Worm (Caenorhabditis elegans) whole organism, L4/young adult: Measurements from ENCODE around the gene C39D10.11.

Experiments used
- W03F9.2 ChIP-seq: fragments of 150-350 bp; optimal IDR thresholded peaks from 2 replicates; lab custom pipeline; 2014; ENCODE audit warnings: missing biosample characterization, missing genetic modification characterization
- dao-5 ChIP-seq: sonication (generic microtip); optimal IDR thresholded peaks from 2 replicates; lab custom pipeline; 2016; ENCODE audit warnings: missing genotype, missing genetic modification characterization, moderate library complexity, missing compliant biosample characterization
- him-1 ChIP-seq: sonication (generic microtip); optimal IDR thresholded peaks from 2 replicates; lab custom pipeline; 2016; ENCODE audit warnings: missing genotype, missing genetic modification reagents, missing genetic modification characterization, missing compliant biosample characterization

The C39D10.11 gene

DNA sequence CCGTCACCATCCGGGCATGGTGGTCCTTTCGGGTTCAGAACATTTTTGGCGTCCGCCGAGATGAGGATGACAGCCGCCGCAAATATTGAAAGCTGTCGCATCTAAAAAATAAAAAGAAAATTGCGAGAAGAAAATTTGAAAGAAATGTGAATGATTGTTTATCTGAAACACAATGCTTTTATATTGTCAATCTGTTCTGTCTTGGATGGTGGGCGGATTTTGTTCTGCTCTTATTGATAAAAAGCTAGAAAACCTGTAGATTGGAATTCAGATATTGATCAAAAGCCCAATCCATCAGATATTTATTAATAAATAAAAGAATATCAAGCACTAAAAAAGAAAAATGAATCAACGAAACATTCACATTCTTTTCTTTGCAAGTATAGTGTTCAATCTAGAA, 10.8 kb downstream of the C39D10.11 start, which contains the start of gene C39D10.7:
C39D10.7 (minus strand) TSS at position 101 of the 400 bp plus-strand sequence.
- TF ChIP-seq dao-5 (no peak), W03F9.2 (no peak), him-1 (tag; lab: Kevin White, UChicago) (no peak)

DNA sequence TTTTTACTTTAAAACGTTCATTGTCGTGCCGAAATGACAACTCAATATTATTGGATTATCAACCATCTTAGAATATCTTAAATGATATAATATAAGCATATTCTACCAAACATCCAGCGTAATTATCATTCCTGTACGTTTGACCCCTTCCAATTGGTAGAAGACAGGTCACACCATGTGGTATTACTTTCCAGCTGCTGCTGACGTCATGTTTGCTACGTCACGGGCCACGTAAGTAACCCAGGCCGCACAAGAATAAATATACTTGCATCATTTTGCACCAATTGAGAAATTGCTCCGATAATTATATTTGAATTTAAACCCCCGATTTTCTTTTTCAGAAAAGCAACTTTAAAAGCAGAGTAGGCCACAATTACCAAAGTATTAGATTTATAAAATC, 12.5 kb downstream of the C39D10.11 start:
- no peak for TF ChIP-seq him-1 (tag; lab: Kevin White, UChicago)
- no peak for TF ChIP-seq dao-5
- no peak for TF ChIP-seq W03F9.2

DNA sequence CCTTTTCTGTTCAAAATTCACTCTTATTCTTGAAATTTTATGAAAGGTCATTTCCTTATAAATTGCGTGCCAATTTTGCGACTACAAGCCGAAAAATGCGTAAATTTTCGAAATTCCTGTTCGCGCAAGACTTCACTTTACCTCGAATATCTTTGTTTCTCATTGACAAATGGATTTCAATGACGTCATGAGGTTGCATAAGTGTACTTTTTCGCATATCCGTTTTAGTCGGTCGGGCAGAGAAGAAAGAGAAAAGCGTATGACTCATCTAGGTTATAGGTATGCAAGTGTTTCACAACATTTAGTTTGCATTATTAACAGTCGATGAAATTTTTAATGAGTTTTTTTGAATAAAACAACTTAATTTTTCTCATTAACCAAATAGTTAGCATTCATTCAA, 13.0 kb downstream of the C39D10.11 start:
- no peak for TF ChIP-seq W03F9.2
- no peak for TF ChIP-seq dao-5
- no peak for TF ChIP-seq him-1 (tag; lab: Kevin White, UChicago)

DNA sequence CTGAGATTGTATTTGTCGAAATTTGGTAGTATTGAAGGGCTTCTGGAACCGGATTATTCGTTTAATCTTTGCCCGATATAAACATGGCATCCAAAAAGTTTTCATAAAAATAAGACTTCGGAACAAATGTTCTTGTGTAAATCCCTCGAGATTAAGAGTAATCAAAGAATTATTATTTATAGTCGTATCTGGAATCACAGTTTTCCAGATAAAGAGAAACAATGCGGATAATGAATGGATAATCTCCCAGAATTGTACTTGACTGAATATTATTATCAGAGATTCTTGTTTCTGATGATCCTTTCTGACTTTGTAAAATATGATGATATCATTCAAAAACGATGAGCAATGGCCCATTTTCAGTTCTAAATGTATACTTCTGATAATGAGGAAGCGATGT, 18.1 kb downstream of the C39D10.11 start:
- TF ChIP-seq him-1 (tag; lab: Kevin White, UChicago): no peak
- no peak for TF ChIP-seq dao-5
- no peak for TF ChIP-seq W03F9.2

DNA sequence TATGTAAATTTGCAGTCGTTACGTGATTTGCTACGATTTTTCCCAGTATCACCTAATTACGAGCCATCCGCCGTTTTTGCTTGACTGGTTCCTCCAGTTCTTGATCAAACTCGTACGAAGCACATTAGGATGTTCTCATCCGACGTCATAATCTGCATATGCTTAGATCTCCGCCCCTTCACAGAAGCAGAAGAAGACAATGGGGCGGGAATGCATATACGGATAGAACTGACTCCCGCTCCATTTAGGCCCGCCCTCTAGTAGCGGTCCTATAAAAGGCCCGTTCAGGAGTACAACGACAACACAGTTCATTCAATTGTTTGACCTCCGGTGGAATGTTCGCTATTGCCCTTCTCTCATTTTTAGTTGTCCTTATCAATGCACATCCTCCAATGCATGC, 22.1 kb downstream of the C39D10.11 start, which contains the start of gene zig-4:
zig-4 (plus strand) TSS at position 301 of the 400 bp plus-strand sequence.
- TF ChIP-seq dao-5 (no peak), him-1 (tag; lab: Kevin White, UChicago) (no peak), W03F9.2 (no peak)

DNA sequence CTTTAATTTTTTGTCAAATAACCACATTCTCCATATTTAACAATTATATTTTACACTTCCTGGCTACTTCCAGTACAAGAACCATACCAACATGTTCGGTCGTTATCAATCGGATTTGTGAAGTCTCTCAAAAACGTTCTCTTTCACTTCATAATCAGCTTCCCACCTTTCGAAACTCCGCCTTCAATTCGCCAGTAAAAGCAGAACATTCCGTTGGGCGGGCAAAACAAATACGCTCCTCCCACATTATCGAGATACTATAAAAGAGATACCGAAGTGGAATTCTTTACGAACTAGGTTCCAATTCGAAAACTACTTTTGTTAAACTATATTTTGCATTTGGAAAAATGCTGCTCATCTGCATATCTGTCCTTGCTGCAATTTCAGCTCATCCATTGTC, 27.4 kb downstream of the C39D10.11 start, which contains the start of gene zig-3:
zig-3 (plus strand) TSS at position 301 of the 400 bp plus-strand sequence.
- TF ChIP-seq W03F9.2 (no peak), dao-5 (no peak), him-1 (tag; lab: Kevin White, UChicago) (no peak)

DNA sequence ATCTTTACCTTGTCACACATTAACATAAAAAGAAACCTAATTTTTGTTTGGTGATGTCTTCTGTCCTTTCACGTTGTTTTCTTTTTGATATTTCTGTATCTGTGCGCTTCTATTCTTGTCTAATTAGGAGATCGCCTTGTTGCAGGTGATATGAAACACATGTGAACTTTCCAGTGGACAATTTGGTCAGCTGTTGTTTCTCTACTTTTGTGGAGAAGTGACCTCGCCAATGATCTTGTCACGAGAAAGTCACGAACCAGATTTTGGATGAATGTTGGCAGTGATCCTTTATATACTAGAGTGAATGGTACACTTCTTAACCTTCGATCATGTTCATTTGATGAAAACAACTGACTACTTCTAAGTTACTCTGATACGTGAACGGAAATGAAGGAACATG, 29.4 kb downstream of the C39D10.11 start:
- TF ChIP-seq him-1 (tag; lab: Kevin White, UChicago) (no peak), dao-5 (no peak), W03F9.2 (no peak)

DNA sequence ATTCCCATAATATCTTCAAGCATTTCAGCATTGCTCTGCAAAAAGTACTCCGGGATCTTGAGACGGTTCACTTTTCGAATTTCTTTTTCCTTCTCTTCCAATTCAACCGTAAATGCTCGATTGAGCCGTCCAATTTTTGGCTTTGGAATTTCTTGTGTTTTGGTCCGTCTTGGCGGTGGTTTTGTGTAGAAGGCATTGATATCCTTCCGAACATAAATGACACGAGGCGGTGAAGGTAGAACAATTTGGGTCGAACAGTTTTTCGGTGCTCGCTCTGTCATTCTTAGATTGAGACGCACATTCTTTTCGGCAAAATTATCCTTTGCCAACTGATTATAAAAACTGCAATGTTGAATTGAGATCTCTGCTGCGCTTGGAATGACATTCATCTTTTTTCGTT, 39.6 kb downstream of the C39D10.11 start:
- no peak for TF ChIP-seq him-1 (tag; lab: Kevin White, UChicago)
- TF ChIP-seq dao-5: no peak
- no peak for TF ChIP-seq W03F9.2

DNA sequence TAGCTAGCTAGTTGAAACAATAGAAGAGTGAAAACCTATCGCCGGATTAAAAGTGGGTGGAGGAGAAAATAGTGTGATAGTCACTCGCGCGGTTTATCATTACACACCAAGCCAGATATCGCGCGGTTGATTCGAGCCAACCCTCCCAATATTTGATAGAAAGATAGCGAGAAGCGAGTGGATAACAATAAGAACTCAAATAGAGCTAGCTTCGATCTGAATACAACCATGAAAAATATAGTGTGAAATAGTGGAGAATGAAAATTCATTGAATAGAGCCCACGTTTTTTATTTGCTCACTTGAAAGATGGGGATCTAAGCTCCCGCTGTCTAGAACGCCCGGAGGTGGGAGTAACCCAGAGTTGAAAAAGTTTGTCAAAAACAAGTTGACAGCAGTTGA, 41.9 kb downstream of the C39D10.11 start, which contains the start of gene tnt-3:
tnt-3 (minus strand) TSS at position 101 of the 400 bp plus-strand sequence.
- no peak for TF ChIP-seq dao-5
- no peak for TF ChIP-seq W03F9.2
- TF ChIP-seq him-1 (tag; lab: Kevin White, UChicago): no peak

DNA sequence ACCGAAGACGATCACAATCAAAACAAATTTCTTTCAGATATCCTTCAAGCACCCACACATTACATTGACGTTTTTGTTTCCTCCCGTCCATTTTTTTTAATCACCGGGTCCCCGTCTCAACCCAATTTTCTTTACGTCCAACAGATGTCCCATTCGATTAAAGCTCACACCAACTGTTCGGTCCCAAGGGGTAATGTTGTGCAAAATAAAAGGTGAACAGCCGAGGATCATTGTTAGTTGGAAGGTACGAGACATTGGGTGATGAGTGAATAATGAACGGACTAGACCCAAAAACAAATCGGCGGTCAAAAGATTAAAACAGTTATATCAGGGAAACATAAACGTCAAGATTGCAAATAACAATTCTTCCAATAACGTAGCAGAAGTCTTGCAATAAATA, 42.4 kb downstream of the C39D10.11 start:
- no peak for TF ChIP-seq him-1 (tag; lab: Kevin White, UChicago)
- no peak for TF ChIP-seq W03F9.2
- TF ChIP-seq dao-5: no peak

DNA sequence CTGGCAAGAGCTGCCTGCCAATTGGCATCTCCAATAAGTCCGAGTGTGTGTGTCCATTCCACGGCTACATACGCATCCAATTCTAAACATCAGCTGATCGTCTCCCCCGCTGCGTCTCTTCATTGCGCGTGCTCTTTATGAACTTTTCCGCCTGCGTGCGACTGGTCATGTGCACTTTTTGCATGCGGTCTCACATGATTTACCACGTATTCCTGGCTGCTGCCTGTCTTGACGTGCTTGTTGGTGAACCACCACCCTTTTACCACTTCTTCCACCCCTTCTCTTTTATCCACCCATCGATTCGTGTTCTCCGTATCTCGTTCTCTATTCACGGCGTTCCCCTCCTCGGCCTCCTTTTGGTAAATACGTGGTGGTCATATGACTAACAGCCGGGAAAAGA, 48.5 kb downstream of the C39D10.11 start:
- TF ChIP-seq dao-5: no peak
- peak; percentile 89 for TF ChIP-seq him-1 (tag; lab: Kevin White, UChicago)

DNA sequence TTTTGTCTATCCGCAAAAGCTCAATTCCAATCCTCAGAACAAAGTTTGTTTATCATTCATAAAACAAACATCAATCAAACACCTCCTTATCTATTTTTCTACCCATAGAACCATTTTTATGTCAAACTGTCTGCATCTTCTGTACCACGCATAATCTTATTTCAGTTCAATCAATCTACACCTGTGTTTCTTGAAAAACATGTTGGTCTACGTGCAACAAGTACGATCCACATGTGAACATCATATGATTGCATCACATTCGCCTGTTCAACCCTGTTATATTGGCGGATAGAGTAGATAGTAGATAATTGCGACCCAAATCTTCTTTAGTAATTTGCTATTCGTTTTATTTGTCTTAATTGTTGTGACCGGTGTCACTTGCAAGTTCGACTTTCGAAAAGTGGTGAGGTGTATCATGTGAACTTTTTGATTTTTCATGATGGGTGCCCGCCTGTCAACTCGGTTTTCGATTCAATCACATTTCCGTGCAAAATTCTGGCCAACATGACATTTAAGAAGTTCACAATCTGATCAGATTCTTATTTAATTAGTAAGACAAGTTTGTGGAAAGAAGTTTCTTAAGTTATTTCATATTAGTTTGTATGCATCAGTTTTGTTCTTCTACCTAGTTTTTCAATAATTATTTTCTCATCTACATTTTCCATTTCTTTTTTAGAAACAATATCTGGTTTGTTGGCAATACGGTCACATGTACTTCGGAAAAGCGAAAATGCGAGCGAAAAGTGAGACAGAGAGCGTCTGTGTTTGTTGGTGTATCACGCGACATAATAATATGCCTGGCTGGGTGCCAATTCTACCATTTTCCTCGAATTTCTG, 49.4 kb downstream of the C39D10.11 start:
- no peak for TF ChIP-seq dao-5

DNA sequence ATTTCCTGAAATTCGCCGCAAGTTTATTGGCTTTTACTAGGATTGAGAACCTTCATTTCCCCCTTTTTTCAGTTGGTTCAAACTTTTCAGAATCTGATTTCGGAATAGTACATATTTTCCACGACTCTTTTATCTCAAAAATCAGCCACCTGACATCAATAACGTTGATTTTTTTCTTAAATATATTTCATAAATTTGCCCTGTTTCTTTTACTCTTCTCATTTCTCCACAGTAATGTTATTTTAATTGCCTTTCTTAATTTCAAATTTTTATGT, 49.9 kb downstream of the C39D10.11 start:
- TF ChIP-seq W03F9.2 (no peak), dao-5 (no peak), him-1 (tag; lab: Kevin White, UChicago) (no peak)

DNA sequence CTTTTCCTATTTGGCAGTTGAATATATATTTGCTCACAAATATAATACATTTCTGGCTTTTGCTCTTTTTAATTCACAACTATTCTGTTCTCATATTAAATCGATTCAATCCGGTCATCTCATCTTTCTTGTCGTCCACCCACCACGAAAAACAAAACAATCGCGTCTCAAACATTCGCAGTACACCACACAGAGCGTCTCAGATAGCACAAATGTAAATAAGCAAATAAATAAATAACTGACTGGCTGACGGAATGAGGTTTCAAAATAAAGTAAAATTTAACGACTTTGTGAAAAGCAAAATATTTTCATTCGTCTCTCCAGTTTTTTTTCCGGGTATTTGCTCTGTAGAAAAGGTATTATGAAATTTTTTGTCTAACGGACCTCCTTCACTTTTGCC, 50.6 kb downstream of the C39D10.11 start:
- TF ChIP-seq dao-5 (no peak), W03F9.2 (no peak), him-1 (tag; lab: Kevin White, UChicago) (no peak)

DNA sequence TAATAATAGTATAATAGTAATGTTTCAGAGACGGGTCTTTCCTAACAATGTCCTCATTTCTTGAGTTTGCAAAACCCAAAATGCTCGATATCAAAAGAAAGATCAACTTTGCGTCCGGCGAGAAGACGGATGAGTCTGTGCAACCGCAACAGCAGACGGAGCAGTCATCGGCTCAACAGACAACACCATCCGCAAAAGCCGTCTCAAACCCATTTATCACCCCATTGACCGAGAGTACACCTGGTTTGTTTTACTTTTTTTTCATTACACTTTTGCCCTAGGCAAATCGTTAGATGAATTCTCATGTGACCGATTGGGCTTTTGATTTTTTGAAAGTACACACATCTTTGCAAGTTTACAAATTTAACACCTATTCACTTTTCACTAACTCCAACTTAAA, 51.3 kb downstream of the C39D10.11 start, which contains the start of gene dct-1:
dct-1 (plus strand) TSS at position 27 of the 400 bp plus-strand sequence.
- no peak for TF ChIP-seq dao-5
- no peak for TF ChIP-seq W03F9.2
